Worm (Caenorhabditis elegans): Measurements from ENCODE around the gene rpap-2.

- TF ChIP-seq ets-7 (tag; optimal IDR thresholded peaks at IDR 0.05) (no peak), F13C5.2 (tag; optimal IDR thresholded peaks at IDR 0.05) (no peak), tra-4 (tag; optimal IDR thresholded peaks at IDR 0.05) (no peak), ama-1 (optimal IDR thresholded peaks at IDR 0.05) (no peak), ceh-36 (tag; optimal IDR thresholded peaks at IDR 0.05) (no peak), flt-1 (GFP tag; IDR thresholded peaks at IDR 0.05) (no peak), sea-1 (GFP tag; conservative IDR thresholded peaks at IDR 0.05) (no peak)
These were observed 6.1 kb downstream of the rpap-2 start, which contains the start of gene R08D7.5 for ce11 chrIII:8973826-8974225.
